Worm (Caenorhabditis elegans): ENCODE results near the gene his-59.

- TF ChIP-seq fos-1 (tag; optimal IDR thresholded peaks at IDR 0.05) (no peak), nhr-6 (tag; optimal IDR thresholded peaks at IDR 0.05) (no peak), aha-1 (tag) (no peak), nhr-28 (tag; optimal IDR thresholded peaks at IDR 0.05) (no peak), nhr-237 (tag; optimal IDR thresholded peaks at IDR 0.05) (no peak), php-3 (GFP tag; IDR thresholded peaks at IDR 0.05) (no peak), nhr-25 (tag; optimal IDR thresholded peaks at IDR 0.05; ENCODE audit: borderline replicate concordance, insufficient read depth) (no peak)
These were observed 18.7 kb downstream of the his-59 start for ce11 chrIV:7506711-7507110.

Measured in whole organism, L4 larva.